Fruit fly (Drosophila melanogaster): Measurements from ENCODE around the gene Ugt36F1.

DNA sequence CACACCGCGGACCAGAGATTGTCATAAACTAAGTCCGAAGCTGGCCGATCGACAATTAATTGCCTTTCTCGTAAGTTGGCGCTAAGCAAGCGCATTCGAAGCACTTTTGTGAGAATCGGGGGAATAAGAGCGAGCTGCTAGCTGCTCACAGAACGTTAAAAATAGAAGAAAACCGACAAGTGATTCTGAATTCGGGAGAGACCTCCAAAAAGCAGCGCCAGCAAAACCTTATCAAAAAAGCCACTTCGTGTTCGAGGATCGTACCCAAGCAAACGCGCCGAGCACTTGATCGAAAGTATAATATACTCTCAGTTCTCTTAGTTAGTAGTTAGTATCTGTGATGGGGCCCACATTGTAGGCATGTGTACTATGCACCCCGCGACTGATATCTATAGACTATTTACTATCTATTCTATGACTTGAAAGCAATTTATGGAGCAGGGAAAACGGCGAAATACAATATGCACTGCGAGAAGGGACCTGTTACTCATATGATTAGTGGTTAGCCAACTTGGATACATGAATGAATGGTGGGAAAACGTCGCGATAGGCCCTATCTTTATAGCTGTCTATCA is 31.6 kb upstream of the Ugt36F1 start:
- no peak for TF ChIP-seq kay (GFP tag; ENCODE audit: borderline replicate concordance)
- no peak for TF ChIP-seq Hr96 (GFP tag; optimal IDR thresholded peaks at IDR 0.05)
- no peak for TF ChIP-seq CG11617 (GFP tag; optimal IDR thresholded peaks at IDR 0.05)
- TF ChIP-seq Clk (GFP tag; optimal IDR thresholded peaks at IDR 0.05), result no peak
- TF ChIP-seq CG5204 (GFP tag; optimal IDR thresholded peaks at IDR 0.05), result no peak
- no peak for TF ChIP-seq tj (GFP tag; optimal IDR thresholded peaks at IDR 0.05)
- TF ChIP-seq pad (GFP tag; optimal IDR thresholded peaks at IDR 0.05), result no peak
- no peak for TF ChIP-seq CG1620 (GFP tag; optimal IDR thresholded peaks at IDR 0.05)
- TF ChIP-seq cnc (optimal IDR thresholded peaks at IDR 0.05), result no peak
- no peak for TF ChIP-seq Mnt (GFP tag; optimal IDR thresholded peaks at IDR 0.05)
- TF ChIP-seq CG7045 (GFP tag; optimal IDR thresholded peaks at IDR 0.05), result no peak
- TF ChIP-seq CG7101 (tag; optimal IDR thresholded peaks at IDR 0.05), result no peak
